Worm (Caenorhabditis elegans) whole organism, early embryonic: ENCODE measurements around the gene Y53F4B.17.

Experiments
- B0310.2 ChIP-seq: sonication (generic microtip); optimal IDR thresholded peaks from 2 replicates; lab custom pipeline; 2016; ENCODE audit warnings: mild to moderate bottlenecking, missing genetic modification characterization, missing compliant biosample characterization
- F13C5.2 ChIP-seq: sonication (generic microtip); optimal IDR thresholded peaks from 2 replicates; lab custom pipeline; 2017; ENCODE audit warnings: mild to moderate bottlenecking, missing genetic modification characterization, inconsistent platforms, missing compliant biosample characterization
- aly-1 ChIP-seq: sonication (generic microtip); optimal IDR thresholded peaks from 2 replicates; lab custom pipeline; 2016; ENCODE audit warnings: missing genetic modification characterization, missing compliant biosample characterization
- ama-1 ChIP-seq: fragments of 150-350 bp; optimal IDR thresholded peaks from 2 replicates; lab custom pipeline; 2014
- ceh-13 ChIP-seq: fragments of 200-800 bp; sonication (Bioruptor generic); optimal IDR thresholded peaks from 2 replicates; lab custom pipeline; 2018; ENCODE audit warnings: mild to moderate bottlenecking, missing genetic modification characterization, missing compliant biosample characterization
- ceh-36 ChIP-seq: sonication (generic microtip); optimal IDR thresholded peaks from 2 replicates; lab custom pipeline; 2016; ENCODE audit warnings: missing genetic modification characterization, inconsistent platforms, missing compliant biosample characterization
- ets-7 ChIP-seq: sonication (generic microtip); optimal IDR thresholded peaks from 2 replicates; lab custom pipeline; 2016; ENCODE audit warnings: missing genotype, missing genetic modification characterization, missing compliant biosample characterization
- flt-1 ChIP-seq: fragments of 200-800 bp; sonication (Bioruptor generic); IDR thresholded peaks from 2 replicates; pipeline ENCODE4 v1.3.6; 2022; ENCODE audit warnings: missing genetic modification characterization, missing compliant biosample characterization
- hmbx-1 ChIP-seq: sonication (generic microtip); optimal IDR thresholded peaks from 2 replicates; lab custom pipeline; 2016; ENCODE audit warnings: mild to moderate bottlenecking, missing genetic modification characterization, missing compliant biosample characterization
- hmg-4 ChIP-seq: fragments of 200-800 bp; sonication (Bioruptor generic); optimal IDR thresholded peaks from 2 replicates; lab custom pipeline; 2018; ENCODE audit warnings: mild to moderate bottlenecking, missing genetic modification characterization, missing compliant biosample characterization
- hnd-1 ChIP-seq: sonication (generic microtip); optimal IDR thresholded peaks from 2 replicates; lab custom pipeline; 2016; ENCODE audit warnings: missing genetic modification characterization, missing compliant biosample characterization
- pes-1 ChIP-seq: fragments of 200-800 bp; sonication (Bioruptor generic); IDR thresholded peaks from 2 replicates; pipeline ENCODE4 v1.3.6; 2022; ENCODE audit warnings: missing genetic modification reagents, missing genetic modification characterization, missing compliant biosample characterization
- scrt-1 ChIP-seq: fragments of 200-800 bp; sonication (Bioruptor generic); IDR thresholded peaks from 2 replicates; pipeline ENCODE4 v1.3.6; 2022; ENCODE audit warnings: missing genetic modification characterization, missing compliant biosample characterization
- sea-1 ChIP-seq: fragments of 200-800 bp; sonication (Bioruptor generic); conservative IDR thresholded peaks from 2 replicates; pipeline ENCODE4 v1.3.6; 2022; ENCODE audit warnings: missing genetic modification characterization, missing compliant biosample characterization
- tbx-11 ChIP-seq: fragments of 200-800 bp; sonication (Bioruptor generic); IDR thresholded peaks from 2 replicates; pipeline ENCODE4 v1.3.6; 2022; ENCODE audit warnings: missing genetic modification characterization, missing compliant biosample characterization
- tbx-37 ChIP-seq: fragments of 200-800 bp; sonication (Bioruptor generic); conservative IDR thresholded peaks from 2 replicates; pipeline ENCODE4 v1.3.6; 2022; ENCODE audit warnings: missing genetic modification reagents, missing genetic modification characterization, missing compliant biosample characterization
- tra-4 ChIP-seq: sonication (generic microtip); optimal IDR thresholded peaks from 2 replicates; lab custom pipeline; 2017; ENCODE audit warnings: missing genetic modification characterization, missing compliant biosample characterization

The Y53F4B.17 gene

ce11 chrII:15058282-15058681 is at the start of gene Y53F4B.17:
Gene Y53F4B.17, plus strand, starts transcription at chrII:15058656.
- TF ChIP-seq hmg-4 (peak; percentile 3), pes-1 (no peak), ceh-13 (GFP tag; lab: Kevin White, UChicago) (no peak), aly-1 (peak; percentile 62), F13C5.2 (no peak)

ce11 chrII:15010366-15011235 is 47.9 kb upstream of the Y53F4B.17 start, which contains the start of the genes Y53F4B.9 and Y53F4B.11:
Gene Y53F4B.9, minus strand, starts transcription at chrII:15010416.
Gene Y53F4B.11, plus strand, starts transcription at chrII:15010748.
- TF ChIP-seq F13C5.2, result peak; percentile 35
- no peak for TF ChIP-seq B0310.2 (tag; lab: Kevin White, UChicago)
- no peak for TF ChIP-seq hmbx-1 (tag; lab: Kevin White, UChicago)
- TF ChIP-seq sea-1 (GFP tag; lab: Robert Waterston, UW), result peak; percentile 19; the same call in 1 of the 2 replicates
- TF ChIP-seq tbx-11 (GFP tag; lab: Robert Waterston, UW), result no peak
- peak; percentile 44; the same call in 1 of the 2 replicates for TF ChIP-seq tbx-37

DNA sequence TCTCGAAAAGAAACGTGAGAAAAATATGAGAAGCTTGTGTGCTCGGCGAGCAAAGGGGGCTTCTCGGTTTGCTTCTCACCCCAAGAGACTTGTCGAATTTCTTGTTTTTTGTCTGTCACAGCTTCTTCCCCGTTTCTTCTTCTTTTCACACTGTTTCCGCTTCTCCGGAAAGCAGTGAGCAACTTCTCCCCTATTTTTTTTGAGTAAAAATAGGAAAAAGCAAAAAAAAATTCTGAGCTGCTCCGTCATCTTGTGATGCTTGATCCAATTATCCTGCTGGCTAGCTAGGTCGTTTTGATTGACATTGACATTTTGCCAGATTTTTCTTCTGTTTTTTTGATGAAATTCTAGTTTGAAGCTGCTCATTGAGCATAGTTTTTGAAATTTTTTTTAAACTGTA is 44.1 kb upstream of the Y53F4B.17 start, which contains the start of gene Y53F4B.51:
Gene Y53F4B.51 (minus strand): TSS at position 63 of the 400 bp plus-strand sequence.
- TF ChIP-seq scrt-1 (GFP tag; lab: Robert Waterston, UW), result no peak
- no peak for TF ChIP-seq B0310.2 (tag; lab: Kevin White, UChicago)
- TF ChIP-seq tra-4 (tag; lab: Kevin White, UChicago), result no peak
- TF ChIP-seq pes-1, result no peak
- TF ChIP-seq ceh-36 (tag; lab: Kevin White, UChicago), result no peak
- no peak for TF ChIP-seq ceh-13 (GFP tag; lab: Kevin White, UChicago)
- TF ChIP-seq F13C5.2, result no peak
- no peak for TF ChIP-seq ets-7 (tag; lab: Kevin White, UChicago)
- no peak for TF ChIP-seq hmg-4

- TF ChIP-seq ceh-36 (tag; lab: Kevin White, UChicago) (no peak), tbx-37 (no peak), scrt-1 (GFP tag; lab: Robert Waterston, UW) (no peak), ets-7 (tag; lab: Kevin White, UChicago) (no peak), hmbx-1 (tag; lab: Kevin White, UChicago) (no peak), hmg-4 (no peak), tra-4 (tag; lab: Kevin White, UChicago) (no peak), tbx-11 (GFP tag; lab: Robert Waterston, UW) (no peak), flt-1 (GFP tag; lab: Robert Waterston, UW) (no peak), B0310.2 (tag; lab: Kevin White, UChicago) (no peak), pes-1 (no peak), aly-1 (no peak), sea-1 (GFP tag; lab: Robert Waterston, UW) (no peak), hnd-1 (no peak), F13C5.2 (no peak), ceh-13 (GFP tag; lab: Kevin White, UChicago) (no peak), ama-1 (lab: Kevin White, UChicago) (no peak)
Measured at ce11 chrII:15015669-15016068, 42.8 kb upstream of the Y53F4B.17 start.

ce11 chrII:15018923-15019322 is 39.5 kb upstream of the Y53F4B.17 start, which contains the start of gene Y53F4B.12:
Gene Y53F4B.12, plus strand, starts transcription at chrII:15019223.
- TF ChIP-seq tra-4 (tag; lab: Kevin White, UChicago) (no peak), scrt-1 (GFP tag; lab: Robert Waterston, UW) (no peak), F13C5.2 (no peak), sea-1 (GFP tag; lab: Robert Waterston, UW) (no peak), hmg-4 (no peak), hmbx-1 (tag; lab: Kevin White, UChicago) (no peak), ets-7 (tag; lab: Kevin White, UChicago) (no peak), tbx-11 (GFP tag; lab: Robert Waterston, UW) (no peak), flt-1 (GFP tag; lab: Robert Waterston, UW) (no peak), pes-1 (no peak), ceh-36 (tag; lab: Kevin White, UChicago) (no peak), B0310.2 (tag; lab: Kevin White, UChicago) (no peak), ceh-13 (GFP tag; lab: Kevin White, UChicago) (no peak), hnd-1 (no peak), aly-1 (no peak), tbx-37 (no peak), ama-1 (lab: Kevin White, UChicago) (no peak)

ce11 chrII:15025100-15025499 is 33.4 kb upstream of the Y53F4B.17 start:
- TF ChIP-seq flt-1 (GFP tag; lab: Robert Waterston, UW) (no peak), pes-1 (no peak), aly-1 (no peak), tbx-37 (no peak), sea-1 (GFP tag; lab: Robert Waterston, UW) (no peak), ceh-36 (tag; lab: Kevin White, UChicago) (no peak), tra-4 (tag; lab: Kevin White, UChicago) (no peak), hmg-4 (no peak), hmbx-1 (tag; lab: Kevin White, UChicago) (no peak), ceh-13 (GFP tag; lab: Kevin White, UChicago) (no peak), B0310.2 (tag; lab: Kevin White, UChicago) (no peak), F13C5.2 (no peak), hnd-1 (no peak)

DNA sequence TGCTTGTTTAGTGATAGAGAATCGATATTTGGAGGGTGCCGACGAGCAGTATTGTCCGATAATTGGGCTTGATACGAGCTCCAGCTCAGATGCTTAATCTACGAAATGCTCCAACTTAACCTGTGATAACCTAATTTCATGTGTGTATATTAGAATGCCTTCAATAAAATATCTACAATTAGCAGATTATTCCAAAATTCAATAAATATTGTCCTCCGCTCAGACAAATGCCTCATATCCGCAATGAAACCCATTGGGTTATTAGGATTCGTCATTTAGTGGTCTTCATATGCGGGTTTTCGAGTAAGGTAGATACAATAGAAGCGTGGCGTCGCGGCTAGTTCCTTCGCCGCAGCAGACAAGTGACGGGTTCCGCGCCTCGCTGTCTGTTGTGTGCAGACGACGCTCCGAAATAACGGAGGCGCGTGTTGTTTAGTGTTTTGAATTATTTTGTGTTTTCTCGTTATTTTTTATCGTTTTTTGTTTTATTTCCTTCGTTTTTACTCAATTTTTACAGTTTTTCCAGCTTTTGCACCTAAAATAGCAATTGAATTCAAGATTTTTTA is 32.8 kb upstream of the Y53F4B.17 start, which contains the start of gene cmtr-1:
Gene cmtr-1 (plus strand): TSS at position 516 of the 566 bp plus-strand sequence.
- TF ChIP-seq hmbx-1 (tag; lab: Kevin White, UChicago) (no peak), ceh-13 (GFP tag; lab: Kevin White, UChicago) (peak; percentile 16), tbx-37 (peak; percentile 48; the same call in 1 of the 2 replicates), tra-4 (tag; lab: Kevin White, UChicago) (no peak), hnd-1 (peak; percentile 8), aly-1 (no peak), tbx-11 (GFP tag; lab: Robert Waterston, UW) (no peak), ets-7 (tag; lab: Kevin White, UChicago) (no peak), flt-1 (GFP tag; lab: Robert Waterston, UW) (peak; percentile 55; the same call in 1 of the 2 replicates), hmg-4 (peak; percentile 80), scrt-1 (GFP tag; lab: Robert Waterston, UW) (no peak), F13C5.2 (peak; percentile 71), sea-1 (GFP tag; lab: Robert Waterston, UW) (0 out of 2 replicates have a peak, but pooled peaks have one; percentile 39), B0310.2 (tag; lab: Kevin White, UChicago) (peak; percentile 12), ama-1 (lab: Kevin White, UChicago) (peak; percentile 64), pes-1 (no peak), ceh-36 (tag; lab: Kevin White, UChicago) (no peak)
